Worm (Caenorhabditis elegans): ENCODE measurements around the gene scc-2.

Gene scc-2

ce11 chrII:282483-282882 lies 19.0 kb upstream of the scc-2 start, which contains the start of gene trul-1:
Gene trul-1 (minus strand): TSS chrII:282583.
- TF ChIP-seq sea-1 (GFP tag; conservative IDR thresholded peaks at IDR 0.05) (no peak), ceh-36 (tag; optimal IDR thresholded peaks at IDR 0.05) (no peak), ama-1 (optimal IDR thresholded peaks at IDR 0.05) (no peak), B0310.2 (tag; optimal IDR thresholded peaks at IDR 0.05) (no peak)

ce11 chrII:278636-279035 lies 15.2 kb upstream of the scc-2 start, which contains the start of gene B0432.8:
Gene B0432.8 (minus strand): TSS chrII:278736.
- no peak for TF ChIP-seq sea-1 (GFP tag; conservative IDR thresholded peaks at IDR 0.05)
- TF ChIP-seq tbx-37 (GFP tag; conservative IDR thresholded peaks at IDR 0.05), result no peak
- no peak for TF ChIP-seq ama-1 (optimal IDR thresholded peaks at IDR 0.05)
- TF ChIP-seq aly-1 (tag; optimal IDR thresholded peaks at IDR 0.05), result no peak
- no peak for TF ChIP-seq flt-1 (GFP tag; IDR thresholded peaks at IDR 0.05)
- no peak for TF ChIP-seq tra-4 (tag; optimal IDR thresholded peaks at IDR 0.05)
- TF ChIP-seq hmg-4 (GFP tag; optimal IDR thresholded peaks at IDR 0.05), result no peak
- TF ChIP-seq B0310.2 (tag; optimal IDR thresholded peaks at IDR 0.05), result no peak
- TF ChIP-seq ceh-36 (tag; optimal IDR thresholded peaks at IDR 0.05), result no peak
- TF ChIP-seq ets-7 (tag; optimal IDR thresholded peaks at IDR 0.05), result no peak
- no peak for TF ChIP-seq hnd-1 (tag; optimal IDR thresholded peaks at IDR 0.05)
- TF ChIP-seq pes-1 (GFP tag; IDR thresholded peaks at IDR 0.05), result no peak
- no peak for TF ChIP-seq scrt-1 (GFP tag; IDR thresholded peaks at IDR 0.05)

- TF ChIP-seq hmg-4 (GFP tag; optimal IDR thresholded peaks at IDR 0.05) (no peak), ets-7 (tag; optimal IDR thresholded peaks at IDR 0.05) (no peak), tra-4 (tag; optimal IDR thresholded peaks at IDR 0.05) (no peak), scrt-1 (GFP tag; IDR thresholded peaks at IDR 0.05) (no peak), hnd-1 (tag; optimal IDR thresholded peaks at IDR 0.05) (no peak), pes-1 (GFP tag; IDR thresholded peaks at IDR 0.05) (no peak), aly-1 (tag; optimal IDR thresholded peaks at IDR 0.05) (no peak), tbx-37 (GFP tag; conservative IDR thresholded peaks at IDR 0.05) (no peak), tbx-11 (GFP tag; IDR thresholded peaks at IDR 0.05) (no peak)
Observed at ce11 chrII:273872-274271, 10.4 kb upstream of the scc-2 start, which contains the start of gene B0432.7. Gene B0432.7 (minus strand): TSS chrII:273972.

- TF ChIP-seq ama-1 (optimal IDR thresholded peaks at IDR 0.05), result no peak
- TF ChIP-seq hmg-4 (GFP tag; optimal IDR thresholded peaks at IDR 0.05), result no peak
- TF ChIP-seq scrt-1 (GFP tag; IDR thresholded peaks at IDR 0.05), result no peak
- TF ChIP-seq tra-4 (tag; optimal IDR thresholded peaks at IDR 0.05), result no peak
- TF ChIP-seq flt-1 (GFP tag; IDR thresholded peaks at IDR 0.05), result no peak
- TF ChIP-seq ceh-13 (GFP tag; optimal IDR thresholded peaks at IDR 0.05), result no peak
- no peak for TF ChIP-seq tbx-37 (GFP tag; conservative IDR thresholded peaks at IDR 0.05)
- TF ChIP-seq B0310.2 (tag; optimal IDR thresholded peaks at IDR 0.05), result no peak
- TF ChIP-seq ets-7 (tag; optimal IDR thresholded peaks at IDR 0.05), result no peak
- no peak for TF ChIP-seq hnd-1 (tag; optimal IDR thresholded peaks at IDR 0.05)
Observed at ce11 chrII:264053-264452, 590 bp upstream of the scc-2 start, which contains the start of gene B0432.14. Gene B0432.14 (plus strand): TSS chrII:264353.

- TF ChIP-seq B0310.2 (tag; optimal IDR thresholded peaks at IDR 0.05) (no peak), sea-1 (GFP tag; conservative IDR thresholded peaks at IDR 0.05) (no peak), F13C5.2 (tag; optimal IDR thresholded peaks at IDR 0.05) (no peak), hnd-1 (tag; optimal IDR thresholded peaks at IDR 0.05) (no peak)
Observed at ce11 chrII:257519-257918, 5.9 kb downstream of the scc-2 start, which contains the start of gene cat-2. Gene cat-2 (plus strand): TSS chrII:257819.

ce11 chrII:255124-255523 lies 8.3 kb downstream of the scc-2 start:
- TF ChIP-seq tbx-11 (GFP tag; IDR thresholded peaks at IDR 0.05) (peak; percentile 79), ceh-36 (tag; optimal IDR thresholded peaks at IDR 0.05) (peak; percentile 78), hmbx-1 (tag; optimal IDR thresholded peaks at IDR 0.05) (peak; percentile 77), ets-7 (tag; optimal IDR thresholded peaks at IDR 0.05) (peak; percentile 52), tbx-37 (GFP tag; conservative IDR thresholded peaks at IDR 0.05) (peak; percentile 65; the same call in 1 of the 2 replicates), flt-1 (GFP tag; IDR thresholded peaks at IDR 0.05) (peak; percentile 77), tra-4 (tag; optimal IDR thresholded peaks at IDR 0.05) (no peak), B0310.2 (tag; optimal IDR thresholded peaks at IDR 0.05) (peak; percentile 39), scrt-1 (GFP tag; IDR thresholded peaks at IDR 0.05) (peak; percentile 81), sea-1 (GFP tag; conservative IDR thresholded peaks at IDR 0.05) (peak; percentile 61; the same call in 1 of the 2 replicates), pes-1 (GFP tag; IDR thresholded peaks at IDR 0.05) (peak; percentile 80), ama-1 (optimal IDR thresholded peaks at IDR 0.05) (no peak), aly-1 (tag; optimal IDR thresholded peaks at IDR 0.05) (peak; percentile 73), F13C5.2 (tag; optimal IDR thresholded peaks at IDR 0.05) (peak; percentile 96), hmg-4 (GFP tag; optimal IDR thresholded peaks at IDR 0.05) (peak; percentile 84), hnd-1 (tag; optimal IDR thresholded peaks at IDR 0.05) (peak; percentile 40), ceh-13 (GFP tag; optimal IDR thresholded peaks at IDR 0.05) (peak; percentile 33)

ce11 chrII:247736-248135 lies 15.7 kb downstream of the scc-2 start:
- no peak for TF ChIP-seq flt-1 (GFP tag; IDR thresholded peaks at IDR 0.05)
- no peak for TF ChIP-seq tra-4 (tag; optimal IDR thresholded peaks at IDR 0.05)

ce11 chrII:240043-240442 lies 23.4 kb downstream of the scc-2 start:
- TF ChIP-seq hnd-1 (tag; optimal IDR thresholded peaks at IDR 0.05) (no peak), sea-1 (GFP tag; conservative IDR thresholded peaks at IDR 0.05) (no peak), hmbx-1 (tag; optimal IDR thresholded peaks at IDR 0.05) (no peak), ets-7 (tag; optimal IDR thresholded peaks at IDR 0.05) (no peak), pes-1 (GFP tag; IDR thresholded peaks at IDR 0.05) (no peak), tbx-11 (GFP tag; IDR thresholded peaks at IDR 0.05) (no peak)

ce11 chrII:237721-238120 lies 25.7 kb downstream of the scc-2 start, which contains the start of gene laat-1:
Gene laat-1 (minus strand): TSS chrII:237821.
- no peak for TF ChIP-seq aly-1 (tag; optimal IDR thresholded peaks at IDR 0.05)
- TF ChIP-seq B0310.2 (tag; optimal IDR thresholded peaks at IDR 0.05), result no peak
- TF ChIP-seq sea-1 (GFP tag; conservative IDR thresholded peaks at IDR 0.05), result no peak
- no peak for TF ChIP-seq pes-1 (GFP tag; IDR thresholded peaks at IDR 0.05)
- no peak for TF ChIP-seq hmbx-1 (tag; optimal IDR thresholded peaks at IDR 0.05)
- no peak for TF ChIP-seq tra-4 (tag; optimal IDR thresholded peaks at IDR 0.05)
- no peak for TF ChIP-seq tbx-37 (GFP tag; conservative IDR thresholded peaks at IDR 0.05)
- no peak for TF ChIP-seq ets-7 (tag; optimal IDR thresholded peaks at IDR 0.05)
- TF ChIP-seq hnd-1 (tag; optimal IDR thresholded peaks at IDR 0.05), result no peak
- no peak for TF ChIP-seq F13C5.2 (tag; optimal IDR thresholded peaks at IDR 0.05)
- TF ChIP-seq hmg-4 (GFP tag; optimal IDR thresholded peaks at IDR 0.05), result no peak
- no peak for TF ChIP-seq flt-1 (GFP tag; IDR thresholded peaks at IDR 0.05)
- no peak for TF ChIP-seq ama-1 (optimal IDR thresholded peaks at IDR 0.05)

Data from whole organism, early embryonic.